Fruit fly (Drosophila melanogaster) whole organism, embryonic: ENCODE results near the gene CG4968.

Experiments
- Bgb ChIP-seq: fragments of 200-800 bp; sonication (Bioruptor generic); IDR thresholded peaks from 2 replicates; pipeline ENCODE4 v1.3.6; 2022; ENCODE audit warnings: missing biosample characterization, missing genetic modification characterization; ENCODE audit not compliant: partially characterized antibody
- CG10209 ChIP-seq: fragments of 200-800 bp; sonication (Bioruptor generic); optimal IDR thresholded peaks from 3 replicates; lab custom pipeline; 2017; ENCODE audit warnings: missing biosample characterization, mild to moderate bottlenecking, missing genetic modification characterization, missing genetic modification reagents
- CG10267 ChIP-seq: fragments of 200-800 bp; sonication (Bioruptor generic); optimal IDR thresholded peaks from 2 replicates; lab custom pipeline; 2018; ENCODE audit warnings: missing biosample characterization, mild to moderate bottlenecking, missing genetic modification characterization, moderate library complexity
- CG10274 ChIP-seq: fragments of 200-800 bp; sonication (Bioruptor generic); optimal IDR thresholded peaks from 3 replicates; lab custom pipeline; 2017; ENCODE audit warnings: missing biosample characterization, mild to moderate bottlenecking, missing genetic modification characterization
- CG11398 ChIP-seq: fragments of 200-800 bp; sonication (Bioruptor generic); optimal IDR thresholded peaks from 2 replicates; lab custom pipeline; 2016; ENCODE audit warnings: missing biosample characterization, missing genetic modification characterization
- CG12391 ChIP-seq: fragments of 200-800 bp; sonication (Bioruptor generic); optimal IDR thresholded peaks from 3 replicates; lab custom pipeline; 2018; ENCODE audit warnings: missing biosample characterization, mild to moderate bottlenecking, missing genetic modification characterization, moderate library complexity
- CG12659 ChIP-seq: fragments of 200-800 bp; sonication (Bioruptor generic); optimal IDR thresholded peaks from 3 replicates; lab custom pipeline; 2017; ENCODE audit warnings: mild to moderate bottlenecking, missing biosample characterization, missing genetic modification reagents, missing genetic modification characterization
- CG13424 ChIP-seq: fragments of 200-800 bp; sonication (Bioruptor generic); optimal IDR thresholded peaks from 2 replicates; lab custom pipeline; 2019; ENCODE audit warnings: missing biosample characterization, mild to moderate bottlenecking, missing genetic modification characterization, moderate library complexity
- CG15269 ChIP-seq: fragments of 200-800 bp; sonication (Bioruptor generic); optimal IDR thresholded peaks from 2 replicates; lab custom pipeline; 2018; ENCODE audit warnings: missing biosample characterization, mild to moderate bottlenecking, missing genetic modification characterization, moderate library complexity
- CG15479 ChIP-seq: fragments of 200-800 bp; sonication (Bioruptor generic); optimal IDR thresholded peaks from 3 replicates; lab custom pipeline; 2019; ENCODE audit warnings: missing biosample characterization, mild to moderate bottlenecking, missing genetic modification characterization, moderate library complexity
- CG17361 ChIP-seq: fragments of 200-800 bp; sonication (Bioruptor generic); IDR thresholded peaks from 3 replicates; pipeline ENCODE4 v1.3.6; 2022; ENCODE audit warnings: missing biosample characterization, missing genetic modification characterization
- CG2116 ChIP-seq: fragments of 200-800 bp; sonication (Bioruptor generic); optimal IDR thresholded peaks from 3 replicates; lab custom pipeline; 2018; ENCODE audit warnings: missing biosample characterization, mild to moderate bottlenecking, missing genetic modification characterization
- CG2712 ChIP-seq: fragments of 200-800 bp; optimal IDR thresholded peaks from 3 replicates; lab custom pipeline; 2019; ENCODE audit warnings: missing biosample characterization, mild to moderate bottlenecking, missing genetic modification characterization, moderate library complexity
- CG3995 ChIP-seq: fragments of 200-800 bp; sonication (Bioruptor generic); optimal IDR thresholded peaks from 3 replicates; lab custom pipeline; 2016; ENCODE audit warnings: missing biosample characterization, missing genetic modification characterization
- CG7928 ChIP-seq: fragments of 200-800 bp; sonication (Bioruptor generic); optimal IDR thresholded peaks from 2 replicates; lab custom pipeline; 2017; ENCODE audit warnings: missing biosample characterization, mild to moderate bottlenecking, missing genetic modification characterization
- CG8924 ChIP-seq: fragments of 200-800 bp; optimal IDR thresholded peaks from 3 replicates; lab custom pipeline; 2019; ENCODE audit warnings: missing biosample characterization, mild to moderate bottlenecking, missing genetic modification characterization, moderate library complexity
- CG8944 ChIP-seq: fragments of 200-800 bp; sonication (Bioruptor generic); optimal IDR thresholded peaks from 3 replicates; lab custom pipeline; 2016; ENCODE audit warnings: missing biosample characterization, missing genetic modification characterization
- CoRest ChIP-seq: fragments of 200-800 bp; sonication (Bioruptor generic); optimal IDR thresholded peaks from 3 replicates; lab custom pipeline; 2018; ENCODE audit warnings: missing biosample characterization, mild to moderate bottlenecking, missing genetic modification characterization, moderate library complexity
- D19A ChIP-seq: fragments of 200-800 bp; optimal IDR thresholded peaks from 3 replicates; lab custom pipeline; 2019; ENCODE audit warnings: missing biosample characterization, mild to moderate bottlenecking, missing genetic modification characterization, moderate library complexity
- D19B ChIP-seq: fragments of 200-800 bp; sonication (Bioruptor generic); optimal IDR thresholded peaks from 2 replicates; lab custom pipeline; 2017; ENCODE audit warnings: missing biosample characterization, mild to moderate bottlenecking, missing genetic modification characterization
- Dek ChIP-seq: fragments of 200-800 bp; sonication (Bioruptor generic); optimal IDR thresholded peaks from 3 replicates; lab custom pipeline; 2019; ENCODE audit warnings: missing biosample characterization, mild to moderate bottlenecking, missing genetic modification characterization, moderate library complexity
- Ets65A ChIP-seq: fragments of 200-800 bp; sonication (Bioruptor generic); peaks from one replicate; lab custom pipeline; 2016; ENCODE audit warnings: missing biosample characterization, missing genetic modification characterization
- HLH3B ChIP-seq: fragments of 200-800 bp; sonication (Bioruptor generic); IDR thresholded peaks from 2 replicates; pipeline ENCODE4 v1.3.6; 2022; ENCODE audit warnings: missing biosample characterization, missing genetic modification characterization
- MBD-R2 ChIP-seq: fragments of 200-800 bp; sonication (Bioruptor generic); IDR thresholded peaks from 2 replicates; pipeline ENCODE4 v1.3.6; 2022; ENCODE audit warnings: missing biosample characterization, missing genetic modification characterization
- MESR4 ChIP-seq: fragments of 200-800 bp; sonication (Bioruptor generic); optimal IDR thresholded peaks from 2 replicates; lab custom pipeline; 2018; ENCODE audit warnings: missing biosample characterization, mild to moderate bottlenecking, missing genetic modification characterization, moderate library complexity
- Mrtf ChIP-seq: fragments of 200-800 bp; sonication (Bioruptor generic); IDR thresholded peaks from 3 replicates; pipeline ENCODE4 v1.3.6; 2022; ENCODE audit warnings: missing biosample characterization, missing genetic modification characterization
- Scr ChIP-seq: fragments of 200-800 bp; sonication (Bioruptor generic); IDR thresholded peaks from 2 replicates; pipeline ENCODE4 v1.3.6; 2022; ENCODE audit warnings: missing biosample characterization, missing genetic modification characterization; ENCODE audit not compliant: partially characterized antibody
- Sry-δ ChIP-seq: fragments of 200-800 bp; sonication (Bioruptor generic); optimal IDR thresholded peaks from 2 replicates; lab custom pipeline; 2016; ENCODE audit warnings: missing biosample characterization, missing genetic modification characterization
- Stat92E ChIP-seq, 3 experiments: fragments of >200 bp in 2 of 3; fragments of 200-800 bp in 1 of 3; sonication (Bioruptor generic) in 1 of 3; optimal IDR thresholded peaks; 2 replicates each; lab custom pipeline; 2017 to 2019; ENCODE audit warnings: missing biosample characterization in 3 of 3, missing genetic modification characterization in 3 of 3, mild to moderate bottlenecking in 1 of 3, moderate library complexity in 1 of 3
- cato ChIP-seq: fragments of 200-800 bp; sonication (Bioruptor generic); optimal IDR thresholded peaks from 2 replicates; lab custom pipeline; 2016; ENCODE audit warnings: missing biosample characterization, missing genetic modification characterization, borderline replicate concordance
- cg ChIP-seq: fragments of 200-800 bp; sonication (Bioruptor generic); optimal IDR thresholded peaks from 3 replicates; lab custom pipeline; 2019; ENCODE audit warnings: missing biosample characterization, mild to moderate bottlenecking, missing genetic modification characterization, moderate library complexity
- chinmo ChIP-seq: fragments of 200-800 bp; sonication (Bioruptor generic); IDR thresholded peaks from 4 replicates; pipeline ENCODE4 v1.3.6; 2022; ENCODE audit warnings: missing biosample characterization, missing genetic modification characterization; ENCODE audit not compliant: partially characterized antibody
- chn ChIP-seq: fragments of 200-800 bp; sonication (Bioruptor generic); optimal IDR thresholded peaks from 2 replicates; lab custom pipeline; 2016; ENCODE audit warnings: missing biosample characterization, missing genetic modification characterization
- croc ChIP-seq: fragments of 200-800 bp; sonication (Bioruptor generic); conservative IDR thresholded peaks from 3 replicates; pipeline ENCODE4 v1.3.6; 2022; ENCODE audit warnings: missing biosample characterization, missing genetic modification characterization
- ewg ChIP-seq: fragments of 200-800 bp; sonication (Bioruptor generic); optimal IDR thresholded peaks from 3 replicates; lab custom pipeline; 2017; ENCODE audit warnings: mild to moderate bottlenecking, missing biosample characterization, missing genetic modification reagents, missing genetic modification characterization
- exex ChIP-seq: fragments of 200-800 bp; sonication (Bioruptor generic); optimal IDR thresholded peaks from 4 replicates; lab custom pipeline; 2018; ENCODE audit warnings: missing biosample characterization, mild to moderate bottlenecking, missing genetic modification characterization, moderate library complexity
- gem ChIP-seq: fragments of 200-800 bp; sonication (Bioruptor generic); optimal IDR thresholded peaks from 2 replicates; lab custom pipeline; 2019; ENCODE audit warnings: missing biosample characterization, mild to moderate bottlenecking, missing genetic modification characterization, moderate library complexity
- grau ChIP-seq: fragments of 200-800 bp; optimal IDR thresholded peaks from 3 replicates; lab custom pipeline; 2019; ENCODE audit warnings: missing biosample characterization, mild to moderate bottlenecking, missing genetic modification characterization, moderate library complexity
- jing ChIP-seq: fragments of 200-800 bp; sonication (Bioruptor generic); optimal IDR thresholded peaks from 2 replicates; lab custom pipeline; 2018; ENCODE audit warnings: missing biosample characterization, mild to moderate bottlenecking, missing genetic modification characterization
- kay ChIP-seq: fragments of 200-800 bp; sonication (Bioruptor generic); optimal IDR thresholded peaks from 2 replicates; lab custom pipeline; 2016; ENCODE audit warnings: missing biosample characterization, missing genetic modification characterization
- kni ChIP-seq: fragments of 200-800 bp; sonication (Bioruptor generic); optimal IDR thresholded peaks from 3 replicates; lab custom pipeline; 2017; ENCODE audit warnings: mild to moderate bottlenecking, missing biosample characterization, missing genetic modification reagents, missing genetic modification characterization
- knrl ChIP-seq: fragments of 200-800 bp; sonication (Bioruptor generic); IDR thresholded peaks from 3 replicates; pipeline ENCODE4 v1.3.6; 2022; ENCODE audit warnings: missing biosample characterization, missing genetic modification characterization; ENCODE audit not compliant: partially characterized antibody
- lilli ChIP-seq: fragments of 200-800 bp; sonication (Bioruptor generic); optimal IDR thresholded peaks from 3 replicates; lab custom pipeline; 2016; ENCODE audit warnings: missing biosample characterization, missing genetic modification characterization
- lmd ChIP-seq: fragments of 200-800 bp; sonication (Bioruptor generic); IDR thresholded peaks from 2 replicates; pipeline ENCODE4 v1.3.6; 2022; ENCODE audit warnings: missing biosample characterization, missing genetic modification characterization
- mam ChIP-seq: fragments of 200-800 bp; sonication (Bioruptor generic); optimal IDR thresholded peaks from 3 replicates; lab custom pipeline; 2016; ENCODE audit warnings: missing biosample characterization, missing genetic modification characterization
- psq ChIP-seq: fragments of 200-800 bp; sonication (Bioruptor generic); optimal IDR thresholded peaks from 2 replicates; lab custom pipeline; 2017; ENCODE audit warnings: missing biosample characterization, missing genetic modification characterization
- zen ChIP-seq: fragments of 200-800 bp; sonication (Bioruptor generic); optimal IDR thresholded peaks from 3 replicates; lab custom pipeline; 2018; ENCODE audit warnings: missing biosample characterization, mild to moderate bottlenecking, missing genetic modification characterization, moderate library complexity

The CG4968 gene

dm6 chr2L:10333091-10333991 is 26.6 kb downstream of the CG4968 start, which contains the start of gene GATAd (continued):
- TF ChIP-seq CG15479 (GFP tag; lab: Kevin White, UChicago): peak; percentile 64
- no peak for TF ChIP-seq CG8944
- no peak for TF ChIP-seq CG11398
- TF ChIP-seq CG12659 (GFP tag; lab: Kevin White, UChicago): peak; percentile 65
- TF ChIP-seq MESR4: peak; percentile 86
- TF ChIP-seq Ets65A (GFP tag; lab: Kevin White, UChicago): no peak
- peak; percentile 19 for TF ChIP-seq grau
- no peak for TF ChIP-seq D19B (GFP tag; lab: Kevin White, UChicago)
- peak; percentile 31 for TF ChIP-seq Sry-δ (GFP tag; lab: Kevin White, UChicago)
- TF ChIP-seq chn (GFP tag; lab: Kevin White, UChicago): no peak
- TF ChIP-seq CG2712 (tag; lab: Kevin White, UChicago): peak; percentile 46
- peak in 1 of 3 experiments; percentile 44 for TF ChIP-seq Stat92E (GFP tag; optimal IDR thresholded peaks at IDR 0.05; lab: Kevin White, UChicago)
- TF ChIP-seq CG12391: peak; percentile 29
- TF ChIP-seq exex (tag; lab: Kevin White, UChicago): peak; percentile 18
- 0 out of 3 replicates have a peak, but pooled peaks have one; percentile 37 for TF ChIP-seq knrl (GFP tag; lab: Robert Waterston, UW)
- TF ChIP-seq Dek: peak; percentile 15
- TF ChIP-seq Scr (GFP tag; lab: Robert Waterston, UW): peak; percentile 37
- peak; percentile 33 for TF ChIP-seq CG10267 (tag; lab: Kevin White, UChicago)
- TF ChIP-seq mam (GFP tag; lab: Kevin White, UChicago): peak; percentile 14
- TF ChIP-seq CG2116 (GFP tag; lab: Kevin White, UChicago): peak; percentile 25
- no peak for TF ChIP-seq croc (GFP tag; lab: Robert Waterston, UW)
- peak; percentile 24 for TF ChIP-seq CoRest (tag; lab: Kevin White, UChicago)
- 0 out of 3 replicates have a peak, but pooled peaks have one; percentile 5 for TF ChIP-seq CG17361 (GFP tag; lab: Robert Waterston, UW)
- TF ChIP-seq Bgb: 0 out of 2 replicates have a peak, but pooled peaks have one; percentile 26
- TF ChIP-seq cato (GFP tag; lab: Kevin White, UChicago): no peak
- no peak for TF ChIP-seq psq (GFP tag; lab: Kevin White, UChicago)
- TF ChIP-seq jing (GFP tag; lab: Kevin White, UChicago): no peak
- TF ChIP-seq gem: peak; percentile 26
- TF ChIP-seq HLH3B: no peak
- peak; percentile 46 for TF ChIP-seq CG8924
- TF ChIP-seq chinmo (GFP tag; lab: Robert Waterston, UW): peak; percentile 74; the same call in 1 of the 4 replicates
- TF ChIP-seq zen (tag; lab: Kevin White, UChicago): peak; percentile 23
- peak; percentile 3 for TF ChIP-seq ewg
- TF ChIP-seq lmd (GFP tag; lab: Robert Waterston, UW): no peak
- TF ChIP-seq MBD-R2 (GFP tag; lab: Robert Waterston, UW): peak; percentile 19; the same call in 1 of the 2 replicates
- TF ChIP-seq Mrtf (GFP tag; lab: Robert Waterston, UW): no peak
- peak; percentile 2 for TF ChIP-seq D19A (tag; lab: Kevin White, UChicago)
- no peak for TF ChIP-seq CG10209 (GFP tag; lab: Kevin White, UChicago)
- peak; percentile 99 for TF ChIP-seq kni (GFP tag; lab: Kevin White, UChicago)
- peak; percentile 16 for TF ChIP-seq lilli
- no peak for TF ChIP-seq CG10274 (GFP tag; lab: Kevin White, UChicago)
- peak; percentile 21 for TF ChIP-seq CG13424 (tag; lab: Kevin White, UChicago)
- TF ChIP-seq CG7928 (GFP tag; lab: Kevin White, UChicago): peak; percentile 88
- no peak for TF ChIP-seq cg (GFP tag; lab: Kevin White, UChicago)
- TF ChIP-seq CG15269 (tag; lab: Kevin White, UChicago): peak; percentile 0
- TF ChIP-seq kay (GFP tag; lab: Kevin White, UChicago): peak; percentile 87
- TF ChIP-seq CG3995: peak; percentile 79
